Fruit fly (Drosophila melanogaster): Measurements from ENCODE around the gene CG33648.
A peak's percentile ranks its signal among the peaks of the same experiment; 100 is the strongest.

The CG33648 gene

dm6 chr2L:14500383-14500782, 23.7 kb upstream of the CG33648 start (continued):
- TF ChIP-seq da (GFP tag; optimal IDR thresholded peaks at IDR 0.05): no peak
- peak; percentile 31 for TF ChIP-seq fd3F (GFP tag; optimal IDR thresholded peaks at IDR 0.05)
- TF ChIP-seq CG6791 (GFP tag; IDR thresholded peaks at IDR 0.05; ENCODE audit: partially characterized antibody): no peak
- TF ChIP-seq Camta (GFP tag; optimal IDR thresholded peaks at IDR 0.05): no peak
- peak; percentile 40; the same call in 1 of the 2 replicates for TF ChIP-seq CG17612 (GFP tag; IDR thresholded peaks at IDR 0.05)
- peak; percentile 70 for TF ChIP-seq dmrt11E (tag; optimal IDR thresholded peaks at IDR 0.05)
- TF ChIP-seq Sin3A (optimal IDR thresholded peaks at IDR 0.05): no peak
- peak; percentile 50 for TF ChIP-seq CG9437 (GFP tag; optimal IDR thresholded peaks at IDR 0.05)
- TF ChIP-seq CG13287 (GFP tag; IDR thresholded peaks at IDR 0.05; ENCODE audit: partially characterized antibody): no peak
- TF ChIP-seq abd-A (tag; optimal IDR thresholded peaks at IDR 0.05): no peak
- peak; percentile 51 for TF ChIP-seq CG2202 (tag; optimal IDR thresholded peaks at IDR 0.05)
- TF ChIP-seq ttk (GFP tag; IDR thresholded peaks at IDR 0.05): peak; percentile 71
- no peak for TF ChIP-seq gt (GFP tag; IDR thresholded peaks at IDR 0.05)
- TF ChIP-seq Dll (GFP tag; IDR thresholded peaks at IDR 0.05; ENCODE audit: partially characterized antibody): no peak
- peak; percentile 74 for TF ChIP-seq lab (GFP tag; optimal IDR thresholded peaks at IDR 0.05)
- no peak for TF ChIP-seq fd102C (GFP tag; optimal IDR thresholded peaks at IDR 0.05)
- no peak for TF ChIP-seq hkb (optimal IDR thresholded peaks at IDR 0.05)
- peak; percentile 74 for TF ChIP-seq hkb (GFP tag; IDR thresholded peaks at IDR 0.05)
- no peak for TF ChIP-seq BEAF-32 (GFP tag; optimal IDR thresholded peaks at IDR 0.05)
- no peak for TF ChIP-seq Ravus (GFP tag; IDR thresholded peaks at IDR 0.05)
- TF ChIP-seq esg (GFP tag; conservative IDR thresholded peaks at IDR 0.05): 0 out of 2 replicates have a peak, but pooled peaks have one; percentile 23
- no peak for TF ChIP-seq Bteb2 (GFP tag; optimal IDR thresholded peaks at IDR 0.05)
- TF ChIP-seq CG4360 (GFP tag; IDR thresholded peaks at IDR 0.05): peak; percentile 50
- no peak for TF ChIP-seq fu2 (GFP tag; optimal IDR thresholded peaks at IDR 0.05)
- TF ChIP-seq CG9727 (GFP tag; optimal IDR thresholded peaks at IDR 0.05): peak; percentile 69
- TF ChIP-seq CG4730 (GFP tag; IDR thresholded peaks at IDR 0.05): peak; percentile 65
- TF ChIP-seq Xrp1 (GFP tag; IDR thresholded peaks at IDR 0.05): peak; percentile 86
- no peak for TF ChIP-seq pzg (GFP tag; optimal IDR thresholded peaks at IDR 0.05)
- TF ChIP-seq CG13424 (tag; optimal IDR thresholded peaks at IDR 0.05): peak; percentile 65
- TF ChIP-seq CG17829 (tag; optimal IDR thresholded peaks at IDR 0.05): peak; percentile 78
- TF ChIP-seq CG14860 (GFP tag; IDR thresholded peaks at IDR 0.05; ENCODE audit: partially characterized antibody): no peak
- TF ChIP-seq oc (tag; optimal IDR thresholded peaks at IDR 0.05): peak; percentile 66
- no peak for TF ChIP-seq TFAM (GFP tag; optimal IDR thresholded peaks at IDR 0.05)
- TF ChIP-seq CG3065 (GFP tag; optimal IDR thresholded peaks at IDR 0.05): no peak
- peak in 1 of 2 experiments; percentile 86 for TF ChIP-seq bsh (GFP tag; optimal IDR thresholded peaks at IDR 0.05)
- TF ChIP-seq Adf1 (GFP tag; IDR thresholded peaks at IDR 0.05): no peak
- TF ChIP-seq yki (optimal IDR thresholded peaks at IDR 0.05): no peak
- TF ChIP-seq otp (GFP tag; IDR thresholded peaks at IDR 0.05): peak; percentile 58; the same call in 2 of the 3 replicates
- TF ChIP-seq CoRest (tag; optimal IDR thresholded peaks at IDR 0.05): peak; percentile 79
- TF ChIP-seq Oaz (GFP tag; IDR thresholded peaks at IDR 0.05): 0 out of 2 replicates have a peak, but pooled peaks have one; percentile 12
- peak; percentile 7 for TF ChIP-seq CG10147 (GFP tag; optimal IDR thresholded peaks at IDR 0.05)
- TF ChIP-seq br (optimal IDR thresholded peaks at IDR 0.05): no peak
- no peak for TF ChIP-seq CG2116 (GFP tag; optimal IDR thresholded peaks at IDR 0.05)
- TF ChIP-seq usp (GFP tag; optimal IDR thresholded peaks at IDR 0.05): no peak
- TF ChIP-seq dm (GFP tag; optimal IDR thresholded peaks at IDR 0.05): peak; percentile 5
- peak; percentile 36 for TF ChIP-seq mam (GFP tag; optimal IDR thresholded peaks at IDR 0.05)
- peak; percentile 55 for TF ChIP-seq bcd (GFP tag; optimal IDR thresholded peaks at IDR 0.05)
- 0 out of 2 replicates have a peak, but pooled peaks have one; percentile 66 for TF ChIP-seq CG31441 (GFP tag; IDR thresholded peaks at IDR 0.05)
- peak; percentile 4 for TF ChIP-seq jumu (GFP tag; optimal IDR thresholded peaks at IDR 0.05)

Data from whole organism, embryonic.